Fruit fly (Drosophila melanogaster): ENCODE data around the gene CG43169.

CG43169 gene

dm6 chr3L:8850784-8851704, 37.4 kb downstream of the CG43169 start:
- TF ChIP-seq otp (GFP tag; IDR thresholded peaks at IDR 0.05): no peak
- TF ChIP-seq gce (GFP tag; IDR thresholded peaks at IDR 0.05): no peak
- no peak for TF ChIP-seq CG34376 (GFP tag; optimal IDR thresholded peaks at IDR 0.05)
- no peak for TF ChIP-seq Awh (GFP tag; IDR thresholded peaks at IDR 0.05)
- no peak for TF ChIP-seq Stat92E (GFP tag; optimal IDR thresholded peaks at IDR 0.05)
- TF ChIP-seq Dfd (GFP tag; optimal IDR thresholded peaks at IDR 0.05): no peak
- TF ChIP-seq CG13775 (GFP tag; optimal IDR thresholded peaks at IDR 0.05): no peak
- peak in 1 of 2 experiments; percentile 25 for TF ChIP-seq Pdp1 (GFP tag; optimal IDR thresholded peaks at IDR 0.05)
- no peak for TF ChIP-seq sqz (GFP tag; optimal IDR thresholded peaks at IDR 0.05)
- no peak for TF ChIP-seq chn (GFP tag; optimal IDR thresholded peaks at IDR 0.05)
- no peak for TF ChIP-seq zen2 (GFP tag; IDR thresholded peaks at IDR 0.05; ENCODE audit: partially characterized antibody)
- no peak for TF ChIP-seq CG11398 (GFP tag; optimal IDR thresholded peaks at IDR 0.05)
- TF ChIP-seq prd (optimal IDR thresholded peaks at IDR 0.05): no peak
- TF ChIP-seq prd (GFP tag; IDR thresholded peaks at IDR 0.05): no peak
- TF ChIP-seq grn (GFP tag; optimal IDR thresholded peaks at IDR 0.05): peak; percentile 40
- 0 out of 2 replicates have a peak, but pooled peaks have one; percentile 6 for TF ChIP-seq Rfx (GFP tag; IDR thresholded peaks at IDR 0.05)
- no peak for TF ChIP-seq kni (GFP tag; optimal IDR thresholded peaks at IDR 0.05)
- peak; percentile 30; the same call in 1 of the 3 replicates for TF ChIP-seq CG6791 (GFP tag; IDR thresholded peaks at IDR 0.05; ENCODE audit: partially characterized antibody)
- peak; percentile 92 for TF ChIP-seq CG11504 (tag; optimal IDR thresholded peaks at IDR 0.05)
- peak; percentile 16 for TF ChIP-seq sens (GFP tag)
- TF ChIP-seq repo (GFP tag; optimal IDR thresholded peaks at IDR 0.05): no peak
- TF ChIP-seq Bgb (GFP tag; IDR thresholded peaks at IDR 0.05; ENCODE audit: partially characterized antibody): no peak
- TF ChIP-seq C15 (GFP tag; IDR thresholded peaks at IDR 0.05): no peak
- TF ChIP-seq Fer3 (tag; optimal IDR thresholded peaks at IDR 0.05): no peak
- TF ChIP-seq zfh1 (GFP tag; IDR thresholded peaks at IDR 0.05): 0 out of 3 replicates have a peak, but pooled peaks have one; percentile 4
- TF ChIP-seq Sry-β (GFP tag; optimal IDR thresholded peaks at IDR 0.05): peak; percentile 88
- TF ChIP-seq PHDP (tag; optimal IDR thresholded peaks at IDR 0.05): no peak
- TF ChIP-seq row (GFP tag; IDR thresholded peaks at IDR 0.05): peak; percentile 36; the same call in 2 of the 3 replicates
- no peak for TF ChIP-seq CG4282 (GFP tag; optimal IDR thresholded peaks at IDR 0.05)
- TF ChIP-seq sisA (GFP tag; IDR thresholded peaks at IDR 0.05): no peak
- no peak for TF ChIP-seq dysf (GFP tag; IDR thresholded peaks at IDR 0.05)
- no peak for TF ChIP-seq bigmax (GFP tag; optimal IDR thresholded peaks at IDR 0.05)
- no peak for TF ChIP-seq jumu (GFP tag; optimal IDR thresholded peaks at IDR 0.05)
- TF ChIP-seq maf-S (GFP tag; optimal IDR thresholded peaks at IDR 0.05): no peak
- TF ChIP-seq CG6254 (GFP tag; optimal IDR thresholded peaks at IDR 0.05): no peak
- no peak for TF ChIP-seq sob (GFP tag; IDR thresholded peaks at IDR 0.05)
- TF ChIP-seq dmrt99B (tag; optimal IDR thresholded peaks at IDR 0.05): no peak
- TF ChIP-seq sim (GFP tag; IDR thresholded peaks at IDR 0.05): no peak
- no peak for TF ChIP-seq Ptx1 (GFP tag; IDR thresholded peaks at IDR 0.05)
- no peak for TF ChIP-seq Atf3 (GFP tag; optimal IDR thresholded peaks at IDR 0.05)
- no peak for TF ChIP-seq pan (optimal IDR thresholded peaks at IDR 0.05)
- no peak for TF ChIP-seq pan (GFP tag; optimal IDR thresholded peaks at IDR 0.05 in 1 of 2, IDR thresholded peaks at IDR 0.05 in 1 of 2)
- no peak for TF ChIP-seq ewg (GFP tag; optimal IDR thresholded peaks at IDR 0.05)

All from whole organism, embryonic.